Worm (Caenorhabditis elegans): ENCODE measurements around the gene ikke-1.

The ikke-1 gene

ce11 chrIII:8997821-8998220 is 52.7 kb downstream of the ikke-1 start:
- TF ChIP-seq xbp-1 (tag; optimal IDR thresholded peaks at IDR 0.05) (no peak), elt-2 (tag; optimal IDR thresholded peaks at IDR 0.05) (peak; percentile 54), tlp-1 (tag; optimal IDR thresholded peaks at IDR 0.05) (no peak), pax-3 (tag; optimal IDR thresholded peaks at IDR 0.05) (no peak), fkh-10 (GFP tag; optimal IDR thresholded peaks at IDR 0.05) (no peak), ztf-11 (tag; optimal IDR thresholded peaks at IDR 0.05) (no peak)

- TF ChIP-seq tlp-1 (tag; optimal IDR thresholded peaks at IDR 0.05) (no peak), fkh-10 (GFP tag; optimal IDR thresholded peaks at IDR 0.05) (no peak), C34B4.2 (tag; optimal IDR thresholded peaks at IDR 0.05) (no peak), ceh-90 (tag; optimal IDR thresholded peaks at IDR 0.05) (no peak)
Measured at ce11 chrIII:8996686-8997085, 53.8 kb downstream of the ikke-1 start, which contains the start of gene skat-1. Gene skat-1 (minus strand): TSS chrIII:8996786.

Data from whole organism, L1 larva.